Fruit fly (Drosophila melanogaster) whole organism, prepupa: Measurements from ENCODE around the gene CG33631.

Experiments used
- Blimp-1 ChIP-seq: fragments of 200-800 bp; sonication (Bioruptor generic); optimal IDR thresholded peaks from 3 replicates; lab custom pipeline; 2017; ENCODE audit warnings: missing biosample characterization, missing genetic modification characterization, mild to moderate bottlenecking, moderate library complexity, missing genetic modification reagents
- CG10631 ChIP-seq: fragments of 200-800 bp; sonication (Bioruptor generic); optimal IDR thresholded peaks from 2 replicates; lab custom pipeline; 2016; ENCODE audit warnings: missing biosample characterization, missing genetic modification characterization
- CG10669 ChIP-seq: fragments of 200-800 bp; sonication (Bioruptor generic); optimal IDR thresholded peaks from 3 replicates; lab custom pipeline; 2018; ENCODE audit warnings: missing biosample characterization, mild to moderate bottlenecking, missing genetic modification characterization, moderate library complexity
- CG11294 ChIP-seq: fragments of 200-800 bp; sonication (Bioruptor generic); IDR thresholded peaks from 2 replicates; pipeline ENCODE4 v1.3.6; 2022; ENCODE audit warnings: missing biosample characterization, missing genetic modification characterization
- CG11902 ChIP-seq: fragments of 200-800 bp; sonication (Bioruptor generic); optimal IDR thresholded peaks from 3 replicates; lab custom pipeline; 2016; ENCODE audit warnings: missing biosample characterization, missing genetic modification characterization
- CG15336 ChIP-seq: fragments of 200-800 bp; sonication (Bioruptor generic); IDR thresholded peaks from 2 replicates; pipeline ENCODE4 v1.3.6; 2022; ENCODE audit warnings: missing biosample characterization, missing genetic modification characterization
- CG16779 ChIP-seq: fragments of 200-800 bp; sonication (Bioruptor generic); optimal IDR thresholded peaks from 3 replicates; lab custom pipeline; 2017; ENCODE audit warnings: missing biosample characterization, mild to moderate bottlenecking, missing genetic modification characterization
- CG3032 ChIP-seq: fragments of 200-800 bp; optimal IDR thresholded peaks from 2 replicates; lab custom pipeline; 2019; ENCODE audit warnings: missing biosample characterization, mild to moderate bottlenecking, missing genetic modification characterization, moderate library complexity
- CG31627 ChIP-seq: fragments of 200-800 bp; sonication (Bioruptor generic); optimal IDR thresholded peaks from 3 replicates; lab custom pipeline; 2016; ENCODE audit warnings: missing biosample characterization, missing genetic modification characterization
- CG32006 ChIP-seq: fragments of 200-800 bp; sonication (Bioruptor generic); optimal IDR thresholded peaks from 3 replicates; lab custom pipeline; 2017; ENCODE audit warnings: missing biosample characterization, mild to moderate bottlenecking, missing genetic modification characterization
- CG34406 ChIP-seq: fragments of 200-800 bp; sonication (Bioruptor generic); optimal IDR thresholded peaks from 3 replicates; lab custom pipeline; 2016; ENCODE audit warnings: missing biosample characterization, missing genetic modification characterization
- CG3919 ChIP-seq: fragments of 200-800 bp; sonication (Bioruptor generic); optimal IDR thresholded peaks from 3 replicates; lab custom pipeline; 2016; ENCODE audit warnings: missing biosample characterization, missing genetic modification characterization
- CG4318 ChIP-seq: fragments of 200-800 bp; sonication (Bioruptor generic); optimal IDR thresholded peaks from 3 replicates; lab custom pipeline; 2017; ENCODE audit warnings: missing biosample characterization, mild to moderate bottlenecking, missing genetic modification characterization
- CG6163 ChIP-seq: fragments of 200-800 bp; sonication (Bioruptor generic); IDR thresholded peaks from 3 replicates; pipeline ENCODE4 v1.3.6; 2022; ENCODE audit warnings: missing biosample characterization, missing genetic modification characterization
- CG6792 ChIP-seq: fragments of 200-800 bp; sonication (Bioruptor generic); optimal IDR thresholded peaks from 3 replicates; lab custom pipeline; 2016; ENCODE audit warnings: missing biosample characterization, missing genetic modification characterization
- CG6808 ChIP-seq: fragments of 200-800 bp; sonication (Bioruptor generic); optimal IDR thresholded peaks from 3 replicates; lab custom pipeline; 2017; ENCODE audit warnings: missing biosample characterization, missing genetic modification characterization, mild to moderate bottlenecking, moderate library complexity, missing genetic modification reagents
- CG7368 ChIP-seq: fragments of 200-800 bp; sonication (Bioruptor generic); optimal IDR thresholded peaks from 3 replicates; lab custom pipeline; 2016; ENCODE audit warnings: missing biosample characterization, missing genetic modification characterization
- CG8119 ChIP-seq: fragments of 200-800 bp; sonication (Bioruptor generic); IDR thresholded peaks from 3 replicates; pipeline ENCODE4 v1.3.6; 2022; ENCODE audit warnings: missing biosample characterization, missing genetic modification characterization
- CG8319 ChIP-seq: fragments of 200-800 bp; sonication (Bioruptor generic); optimal IDR thresholded peaks from 3 replicates; lab custom pipeline; 2016; ENCODE audit warnings: missing biosample characterization, missing genetic modification characterization
- CG8632 ChIP-seq: fragments of 200-800 bp; sonication (Bioruptor generic); optimal IDR thresholded peaks from 3 replicates; lab custom pipeline; 2016; ENCODE audit warnings: missing biosample characterization, missing genetic modification characterization
- Eip75B ChIP-seq: fragments of 200-800 bp; sonication (Bioruptor generic); optimal IDR thresholded peaks from 3 replicates; lab custom pipeline; 2016; ENCODE audit warnings: missing biosample characterization, missing genetic modification characterization
- Eip78C ChIP-seq: fragments of 200-800 bp; sonication (Bioruptor generic); peaks from one replicate; lab custom pipeline; 2016; ENCODE audit warnings: missing biosample characterization, missing genetic modification characterization
- Ets21C ChIP-seq: fragments of 200-800 bp; sonication (Bioruptor generic); optimal IDR thresholded peaks from 3 replicates; lab custom pipeline; 2016; ENCODE audit warnings: missing biosample characterization, missing genetic modification characterization
- Gug ChIP-seq: fragments of 200-800 bp; sonication (Bioruptor generic); IDR thresholded peaks from 2 replicates; pipeline ENCODE4 v1.3.6; 2022; ENCODE audit warnings: missing biosample characterization, missing genetic modification characterization
- Hr38 ChIP-seq: sonication (Bioruptor generic); optimal IDR thresholded peaks from 2 replicates; lab custom pipeline; 2016; ENCODE audit warnings: missing biosample characterization, missing genetic modification characterization
- Hr39 ChIP-seq: fragments of 200-800 bp; sonication (Bioruptor generic); optimal IDR thresholded peaks from 2 replicates; lab custom pipeline; 2016; ENCODE audit warnings: missing biosample characterization, missing genetic modification characterization
- Hr4 ChIP-seq: fragments of 200-800 bp; sonication (Bioruptor generic); optimal IDR thresholded peaks from 3 replicates; lab custom pipeline; 2016; ENCODE audit warnings: missing biosample characterization, missing genetic modification characterization
- Met ChIP-seq: fragments of 200-800 bp; sonication (Bioruptor generic); optimal IDR thresholded peaks from 3 replicates; lab custom pipeline; 2016; ENCODE audit warnings: missing biosample characterization, missing genetic modification characterization
- Smox ChIP-seq: fragments of 200-800 bp; sonication (Bioruptor generic); optimal IDR thresholded peaks from 3 replicates; lab custom pipeline; 2016; ENCODE audit warnings: missing biosample characterization, missing genetic modification characterization
- Sox102F ChIP-seq: fragments of 200-800 bp; sonication (Bioruptor generic); optimal IDR thresholded peaks from 2 replicates; lab custom pipeline; 2016; ENCODE audit warnings: missing biosample characterization, mild to moderate bottlenecking, missing genetic modification characterization
- Sox14 ChIP-seq: fragments of 200-800 bp; sonication (Bioruptor generic); optimal IDR thresholded peaks from 3 replicates; lab custom pipeline; 2016; ENCODE audit warnings: missing biosample characterization, missing genetic modification characterization
- Sox15 ChIP-seq: fragments of 200-800 bp; sonication (Bioruptor generic); optimal IDR thresholded peaks from 3 replicates; lab custom pipeline; 2016; ENCODE audit warnings: missing biosample characterization, missing genetic modification characterization
- achi ChIP-seq: fragments of 200-800 bp; sonication (Bioruptor generic); optimal IDR thresholded peaks from 3 replicates; lab custom pipeline; 2016; ENCODE audit warnings: missing biosample characterization, missing genetic modification characterization
- acj6 ChIP-seq: fragments of 200-800 bp; sonication (Bioruptor generic); optimal IDR thresholded peaks from 3 replicates; lab custom pipeline; 2016; ENCODE audit warnings: missing biosample characterization, missing genetic modification characterization
- cyc ChIP-seq: fragments of 200-800 bp; sonication (Bioruptor generic); optimal IDR thresholded peaks from 3 replicates; lab custom pipeline; 2016; ENCODE audit warnings: missing biosample characterization, missing genetic modification characterization
- dac ChIP-seq: fragments of 200-800 bp; sonication (Bioruptor generic); optimal IDR thresholded peaks from 2 replicates; lab custom pipeline; 2017; ENCODE audit warnings: missing biosample characterization, mild to moderate bottlenecking, missing genetic modification characterization
- eg ChIP-seq: fragments of 200-800 bp; sonication (Bioruptor generic); IDR thresholded peaks from 3 replicates; pipeline ENCODE4 v1.3.6; 2022; ENCODE audit warnings: missing biosample characterization, missing genetic modification characterization
- esn ChIP-seq: fragments of 200-800 bp; sonication (Bioruptor generic); optimal IDR thresholded peaks from 2 replicates; lab custom pipeline; 2016; ENCODE audit warnings: missing biosample characterization, mild to moderate bottlenecking, missing genetic modification characterization, moderate library complexity
- fd85E ChIP-seq: fragments of 200-800 bp; sonication (Bioruptor generic); optimal IDR thresholded peaks from 3 replicates; lab custom pipeline; 2016; ENCODE audit warnings: missing biosample characterization, missing genetic modification characterization
- lz ChIP-seq: fragments of 200-800 bp; sonication (Bioruptor generic); optimal IDR thresholded peaks from 3 replicates; lab custom pipeline; 2016; ENCODE audit warnings: missing biosample characterization, missing genetic modification characterization
- net ChIP-seq: fragments of 200-800 bp; sonication (Bioruptor generic); optimal IDR thresholded peaks from 3 replicates; lab custom pipeline; 2016; ENCODE audit warnings: missing biosample characterization, missing genetic modification characterization
- pdm3 ChIP-seq: fragments of 200-800 bp; sonication (Bioruptor generic); optimal IDR thresholded peaks from 3 replicates; lab custom pipeline; 2016; ENCODE audit warnings: missing biosample characterization, missing genetic modification characterization
- spab ChIP-seq: fragments of 200-800 bp; sonication (Bioruptor generic); optimal IDR thresholded peaks from 2 replicates; lab custom pipeline; 2017; ENCODE audit warnings: missing biosample characterization, mild to moderate bottlenecking, missing genetic modification characterization, missing genetic modification reagents
- svp ChIP-seq: fragments of 200-800 bp; sonication (Bioruptor generic); peaks from one replicate; lab custom pipeline; 2016; ENCODE audit warnings: missing biosample characterization, missing genetic modification characterization
- topi ChIP-seq: fragments of 200-800 bp; sonication (Bioruptor generic); optimal IDR thresholded peaks from 3 replicates; lab custom pipeline; 2016; ENCODE audit warnings: missing biosample characterization, missing genetic modification characterization
- vri ChIP-seq: fragments of 200-800 bp; sonication (Bioruptor generic); optimal IDR thresholded peaks from 3 replicates; lab custom pipeline; 2016; ENCODE audit warnings: missing biosample characterization, mild to moderate bottlenecking, missing genetic modification characterization

The CG33631 gene

dm6 chr3R:10109938-10110337 is 46.1 kb downstream of the CG33631 start, which contains the start of gene Fmr1:
Gene Fmr1, minus strand, starts transcription at chr3R:10110121.
- TF ChIP-seq esn (GFP tag; lab: Kevin White, UChicago) (peak; percentile 15), CG7368 (GFP tag; lab: Kevin White, UChicago) (peak; percentile 18), Sox14 (peak; percentile 56), spab (GFP tag; lab: Kevin White, UChicago) (no peak), Sox15 (GFP tag; lab: Kevin White, UChicago) (peak; percentile 21), achi (GFP tag; lab: Kevin White, UChicago) (peak; percentile 100), cyc (GFP tag; lab: Kevin White, UChicago) (peak; percentile 44), lz (GFP tag; lab: Kevin White, UChicago) (peak; percentile 35), CG4318 (GFP tag; lab: Kevin White, UChicago) (no peak), CG31627 (GFP tag; lab: Kevin White, UChicago) (peak; percentile 38), svp (GFP tag; lab: Kevin White, UChicago) (no peak), Ets21C (peak; percentile 8), dac (no peak), CG3919 (GFP tag; lab: Kevin White, UChicago) (peak; percentile 22), acj6 (peak; percentile 12), Eip78C (GFP tag; lab: Kevin White, UChicago) (peak; percentile 20), topi (GFP tag; lab: Kevin White, UChicago) (peak; percentile 2), Hr4 (peak; percentile 35), CG3032 (tag; lab: Kevin White, UChicago) (peak; percentile 32), CG6808 (GFP tag; lab: Kevin White, UChicago) (no peak), fd85E (GFP tag; lab: Kevin White, UChicago) (no peak), Eip75B (GFP tag; lab: Kevin White, UChicago) (peak; percentile 15)

- TF ChIP-seq vri (GFP tag; lab: Kevin White, UChicago) (no peak), Hr39 (peak; percentile 23)
Measured at dm6 chr3R:10111150-10111814, 47.5 kb downstream of the CG33631 start.

dm6 chr3R:10111815-10112185 is 48.0 kb downstream of the CG33631 start:
- TF ChIP-seq CG6163 = peak; percentile 34; the same call in 1 of the 3 replicates
- peak; percentile 5 for TF ChIP-seq CG31627 (GFP tag; lab: Kevin White, UChicago)
- TF ChIP-seq Blimp-1 = no peak
- peak; percentile 38 for TF ChIP-seq CG6792 (GFP tag; lab: Kevin White, UChicago)
- no peak for TF ChIP-seq CG11902 (GFP tag; lab: Kevin White, UChicago)
- TF ChIP-seq CG15336 (GFP tag; lab: Robert Waterston, UW) = peak; percentile 61
- peak; percentile 7 for TF ChIP-seq CG3032 (tag; lab: Kevin White, UChicago)
- peak; percentile 75 for TF ChIP-seq CG32006 (GFP tag; lab: Kevin White, UChicago)
- peak; percentile 20 for TF ChIP-seq Sox15 (GFP tag; lab: Kevin White, UChicago)
- TF ChIP-seq lz (GFP tag; lab: Kevin White, UChicago) = no peak
- peak; percentile 3 for TF ChIP-seq net (GFP tag; lab: Kevin White, UChicago)
- TF ChIP-seq dac = no peak
- TF ChIP-seq Met = peak; percentile 49
- peak; percentile 52 for TF ChIP-seq Smox (GFP tag; lab: Kevin White, UChicago)
- TF ChIP-seq acj6 = peak; percentile 27
- peak; percentile 38 for TF ChIP-seq CG34406 (GFP tag; lab: Kevin White, UChicago)
- TF ChIP-seq CG10631 (GFP tag; lab: Kevin White, UChicago) = peak; percentile 39
- peak; percentile 22 for TF ChIP-seq cyc (GFP tag; lab: Kevin White, UChicago)
- no peak for TF ChIP-seq achi (GFP tag; lab: Kevin White, UChicago)
- peak; percentile 48; the same call in 1 of the 3 replicates for TF ChIP-seq CG8119 (GFP tag; lab: Robert Waterston, UW)
- no peak for TF ChIP-seq CG11294 (GFP tag; lab: Robert Waterston, UW)
- TF ChIP-seq Gug (GFP tag; lab: Robert Waterston, UW) = 0 out of 2 replicates have a peak, but pooled peaks have one; percentile 30
- TF ChIP-seq CG8319 (GFP tag; lab: Kevin White, UChicago) = no peak
- peak; percentile 15 for TF ChIP-seq CG4318 (GFP tag; lab: Kevin White, UChicago)
- peak; percentile 14 for TF ChIP-seq CG10669 (GFP tag; lab: Kevin White, UChicago)
- no peak for TF ChIP-seq Hr38
- peak; percentile 70 for TF ChIP-seq eg (GFP tag; lab: Robert Waterston, UW)
- peak; percentile 6 for TF ChIP-seq Hr39
- TF ChIP-seq Eip75B (GFP tag; lab: Kevin White, UChicago) = no peak
- TF ChIP-seq CG16779 (tag; lab: Kevin White, UChicago) = no peak
- peak; percentile 2 for TF ChIP-seq pdm3
- peak; percentile 17 for TF ChIP-seq Sox102F (GFP tag; lab: Kevin White, UChicago)
- TF ChIP-seq CG8632 (GFP tag; lab: Kevin White, UChicago) = peak; percentile 41
- peak; percentile 26 for TF ChIP-seq CG3919 (GFP tag; lab: Kevin White, UChicago)
- peak; percentile 34 for TF ChIP-seq topi (GFP tag; lab: Kevin White, UChicago)
